Fruit fly (Drosophila melanogaster) whole organism, embryonic: ENCODE data around the gene Pxn.

Experiments
- Blimp-1 ChIP-seq: fragments of 200-800 bp; sonication (Bioruptor generic); optimal IDR thresholded peaks from 3 replicates; lab custom pipeline; 2018; ENCODE audit warnings: missing biosample characterization, missing genetic modification characterization, mild to moderate bottlenecking, moderate library complexity, missing genetic modification reagents
- CG10147 ChIP-seq: fragments of 200-800 bp; sonication (Bioruptor generic); optimal IDR thresholded peaks from 2 replicates; lab custom pipeline; 2019; ENCODE audit warnings: missing biosample characterization, mild to moderate bottlenecking, missing genetic modification characterization, moderate library complexity
- CG10267 ChIP-seq: fragments of 200-800 bp; sonication (Bioruptor generic); optimal IDR thresholded peaks from 2 replicates; lab custom pipeline; 2018; ENCODE audit warnings: missing biosample characterization, mild to moderate bottlenecking, missing genetic modification characterization, moderate library complexity
- CG10431 ChIP-seq: fragments of 200-800 bp; sonication (Bioruptor generic); optimal IDR thresholded peaks from 3 replicates; lab custom pipeline; 2018; ENCODE audit warnings: missing biosample characterization, mild to moderate bottlenecking, missing genetic modification characterization
- CG11398 ChIP-seq: fragments of 200-800 bp; sonication (Bioruptor generic); optimal IDR thresholded peaks from 2 replicates; lab custom pipeline; 2016; ENCODE audit warnings: missing biosample characterization, missing genetic modification characterization
- CG11560 ChIP-seq: fragments of 200-800 bp; sonication (Bioruptor generic); IDR thresholded peaks from 3 replicates; pipeline ENCODE4 v1.3.6; 2022; ENCODE audit warnings: missing biosample characterization, missing genetic modification characterization
- CG16863 ChIP-seq: fragments of 200-800 bp; sonication (Bioruptor generic); optimal IDR thresholded peaks from 3 replicates; lab custom pipeline; 2016; ENCODE audit warnings: missing biosample characterization, missing genetic modification characterization
- CG18599 ChIP-seq: fragments of 200-800 bp; sonication (Bioruptor generic); optimal IDR thresholded peaks from 3 replicates; lab custom pipeline; 2017; ENCODE audit warnings: missing biosample characterization, missing genetic modification characterization, mild to moderate bottlenecking, moderate library complexity, missing genetic modification reagents
- CG2116 ChIP-seq: fragments of 200-800 bp; sonication (Bioruptor generic); optimal IDR thresholded peaks from 3 replicates; lab custom pipeline; 2018; ENCODE audit warnings: missing biosample characterization, mild to moderate bottlenecking, missing genetic modification characterization
- CG2712 ChIP-seq: fragments of 200-800 bp; optimal IDR thresholded peaks from 3 replicates; lab custom pipeline; 2019; ENCODE audit warnings: missing biosample characterization, mild to moderate bottlenecking, missing genetic modification characterization, moderate library complexity
- CG31365 ChIP-seq: fragments of 200-800 bp; sonication (Bioruptor generic); optimal IDR thresholded peaks from 2 replicates; lab custom pipeline; 2018; ENCODE audit warnings: missing biosample characterization, mild to moderate bottlenecking, missing genetic modification characterization
- CG3726 ChIP-seq: fragments of 200-800 bp; sonication (Bioruptor generic); IDR thresholded peaks from 3 replicates; pipeline ENCODE4, ENCODE4 v1.3.6; 2022; ENCODE audit warnings: missing biosample characterization, missing genetic modification characterization
- CG4328 ChIP-seq: fragments of 200-800 bp; sonication (Bioruptor generic); optimal IDR thresholded peaks from 3 replicates; lab custom pipeline; 2017; ENCODE audit warnings: missing biosample characterization, missing genetic modification reagents, missing genetic modification characterization
- CG8359 ChIP-seq: fragments of 200-800 bp; sonication (Bioruptor generic); optimal IDR thresholded peaks from 2 replicates; lab custom pipeline; 2017; ENCODE audit warnings: missing biosample characterization, mild to moderate bottlenecking, missing genetic modification characterization, borderline replicate concordance
- CG9727 ChIP-seq: fragments of 200-800 bp; sonication (Bioruptor generic); optimal IDR thresholded peaks from 3 replicates; lab custom pipeline; 2017; ENCODE audit warnings: missing biosample characterization, mild to moderate bottlenecking, missing genetic modification characterization
- Dll ChIP-seq: fragments of 200-800 bp; sonication (Bioruptor generic); IDR thresholded peaks from 4 replicates; pipeline ENCODE4 v1.3.6; 2022; ENCODE audit warnings: missing biosample characterization, missing genetic modification characterization; ENCODE audit not compliant: partially characterized antibody
- Dp ChIP-seq: fragments of 200-800 bp; sonication (Bioruptor generic); optimal IDR thresholded peaks from 2 replicates; lab custom pipeline; 2018; ENCODE audit warnings: missing biosample characterization, mild to moderate bottlenecking, missing genetic modification characterization, moderate library complexity
- Eip74EF ChIP-seq, 2 experiments: fragments of 200-800 bp in 1 of 2; fragments of >200 bp in 1 of 2; sonication (Bioruptor generic) in 1 of 2; optimal IDR thresholded peaks; 2 replicates each; lab custom pipeline; 2017 to 2019; ENCODE audit warnings: missing biosample characterization in 2 of 2, missing genetic modification characterization in 2 of 2, mild to moderate bottlenecking in 1 of 2, moderate library complexity in 1 of 2
- Elba2 ChIP-seq: fragments of 200-800 bp; sonication (Bioruptor generic); optimal IDR thresholded peaks from 3 replicates; lab custom pipeline; 2016; ENCODE audit warnings: missing biosample characterization, missing genetic modification characterization
- MTF-1 ChIP-seq: fragments of 200-800 bp; sonication (Bioruptor generic); optimal IDR thresholded peaks from 2 replicates; lab custom pipeline; 2018; ENCODE audit warnings: missing biosample characterization, mild to moderate bottlenecking, missing genetic modification characterization, borderline replicate concordance
- NC2α ChIP-seq: fragments of 200-800 bp; sonication (Bioruptor generic); optimal IDR thresholded peaks from 2 replicates; lab custom pipeline; 2016; ENCODE audit warnings: missing biosample characterization, missing genetic modification characterization
- NfI ChIP-seq: fragments of 200-800 bp; sonication (Bioruptor generic); optimal IDR thresholded peaks from 3 replicates; lab custom pipeline; 2018; ENCODE audit warnings: missing biosample characterization, mild to moderate bottlenecking, missing genetic modification characterization, moderate library complexity
- Sox100B ChIP-seq: fragments of 200-800 bp; sonication (Bioruptor generic); optimal IDR thresholded peaks from 3 replicates; lab custom pipeline; 2018; ENCODE audit warnings: missing biosample characterization, mild to moderate bottlenecking, missing genetic modification characterization
- Sry-β ChIP-seq: fragments of 200-800 bp; sonication (Bioruptor generic); optimal IDR thresholded peaks from 2 replicates; lab custom pipeline; 2018; ENCODE audit warnings: missing biosample characterization, mild to moderate bottlenecking, missing genetic modification characterization, moderate library complexity
- Xbp1 ChIP-seq: fragments of 200-800 bp; sonication (Bioruptor generic); optimal IDR thresholded peaks from 3 replicates; lab custom pipeline; 2016; ENCODE audit warnings: missing biosample characterization, mild to moderate bottlenecking, missing genetic modification characterization
- bsh ChIP-seq, 2 experiments: fragments of 200-800 bp; sonication (Bioruptor generic); optimal IDR thresholded peaks; 2 replicates each; lab custom pipeline; 2017 to 2018; ENCODE audit warnings: mild to moderate bottlenecking in 2 of 2, missing biosample characterization in 2 of 2, missing genetic modification characterization in 2 of 2, moderate library complexity in 1 of 2
- chif ChIP-seq, 2 experiments: fragments of 200-800 bp; sonication (Bioruptor generic); optimal IDR thresholded peaks; 3 replicates each; lab custom pipeline; 2016; ENCODE audit warnings: missing biosample characterization in 2 of 2, missing genetic modification characterization in 2 of 2
- crc ChIP-seq: fragments of 200-800 bp; sonication (Bioruptor generic); optimal IDR thresholded peaks from 2 replicates; lab custom pipeline; 2016; ENCODE audit warnings: missing biosample characterization, missing genetic modification characterization
- dati ChIP-seq: fragments of 200-800 bp; sonication (Bioruptor generic); IDR thresholded peaks from 2 replicates; pipeline ENCODE4 v1.3.6; 2022; ENCODE audit warnings: missing biosample characterization, missing genetic modification characterization
- ewg ChIP-seq: fragments of 200-800 bp; sonication (Bioruptor generic); optimal IDR thresholded peaks from 3 replicates; lab custom pipeline; 2017; ENCODE audit warnings: mild to moderate bottlenecking, missing biosample characterization, missing genetic modification reagents, missing genetic modification characterization
- exex ChIP-seq: fragments of 200-800 bp; sonication (Bioruptor generic); optimal IDR thresholded peaks from 4 replicates; lab custom pipeline; 2018; ENCODE audit warnings: missing biosample characterization, mild to moderate bottlenecking, missing genetic modification characterization, moderate library complexity
- fd64A ChIP-seq: fragments of 200-800 bp; sonication (Bioruptor generic); optimal IDR thresholded peaks from 3 replicates; lab custom pipeline; 2018; ENCODE audit warnings: missing biosample characterization, mild to moderate bottlenecking, missing genetic modification characterization
- gcm2 ChIP-seq: fragments of 200-800 bp; sonication (Bioruptor generic); optimal IDR thresholded peaks from 2 replicates; lab custom pipeline; 2016; ENCODE audit warnings: missing biosample characterization, missing genetic modification characterization
- ham ChIP-seq: fragments of 200-800 bp; sonication (Bioruptor generic); IDR thresholded peaks from 2 replicates; pipeline ENCODE4 v1.3.6; 2022; ENCODE audit warnings: missing biosample characterization, missing genetic modification characterization
- jigr1 ChIP-seq: fragments of 200-800 bp; sonication (Bioruptor generic); IDR thresholded peaks from 3 replicates; pipeline ENCODE4 v1.3.6; 2022; ENCODE audit warnings: missing biosample characterization, missing genetic modification characterization
- pan ChIP-seq, 4 experiments: fragments of >200 bp in 3 of 4; fragments of 200-800 bp in 1 of 4; sonication (Bioruptor generic) in 1 of 4; optimal IDR thresholded peaks in 3 of 4; IDR thresholded peaks in 1 of 4; 2 replicates each; pipeline versions ENCODE4 v1.3.6 to Lab custom; 2017 to 2022; ENCODE audit warnings: missing biosample characterization in 2 of 4, missing genetic modification characterization in 2 of 4, mixed read lengths in 1 of 4
- peb ChIP-seq: fragments of 200-800 bp; sonication (Bioruptor generic); IDR thresholded peaks from 2 replicates; pipeline ENCODE4 v1.3.6; 2022; ENCODE audit warnings: missing biosample characterization, missing genetic modification characterization
- pita ChIP-seq: fragments of 200-800 bp; sonication (Bioruptor generic); optimal IDR thresholded peaks from 2 replicates; lab custom pipeline; 2017; ENCODE audit warnings: missing biosample characterization, mild to moderate bottlenecking, missing genetic modification characterization
- prd ChIP-seq, 3 experiments: fragments of >200 bp in 2 of 3; fragments of 200-800 bp in 1 of 3; sonication (Bioruptor generic) in 1 of 3; optimal IDR thresholded peaks in 2 of 3; IDR thresholded peaks in 1 of 3; 2 replicates in 2 of 3; 3 replicates in 1 of 3; pipeline versions ENCODE4 v1.3.6 to Lab custom; 2017 to 2022; ENCODE audit warnings: missing biosample characterization in 1 of 3, missing genetic modification characterization in 1 of 3
- row ChIP-seq: fragments of 200-800 bp; sonication (Bioruptor generic); IDR thresholded peaks from 3 replicates; pipeline ENCODE4 v1.3.6; 2022; ENCODE audit warnings: missing biosample characterization, missing genetic modification characterization
- sens-2 ChIP-seq: fragments of 200-800 bp; sonication (Bioruptor generic); IDR thresholded peaks from 2 replicates; pipeline ENCODE4 v1.3.6; 2022; ENCODE audit warnings: missing biosample characterization, missing genetic modification characterization
- sisA ChIP-seq: fragments of 200-800 bp; sonication (Bioruptor generic); IDR thresholded peaks from 2 replicates; pipeline ENCODE4 v1.3.6; 2022; ENCODE audit warnings: missing biosample characterization, missing genetic modification characterization
- sna ChIP-seq: fragments of 200-800 bp; sonication (Bioruptor generic); IDR thresholded peaks from 2 replicates; pipeline ENCODE4 v1.3.6; 2022; ENCODE audit warnings: missing biosample characterization, missing genetic modification characterization; ENCODE audit not compliant: partially characterized antibody
- vnd ChIP-seq: fragments of 200-800 bp; sonication (Bioruptor generic); IDR thresholded peaks from 3 replicates; pipeline ENCODE4 v1.3.6; 2022; ENCODE audit warnings: missing biosample characterization, missing genetic modification characterization; ENCODE audit not compliant: partially characterized antibody
- vvl ChIP-seq: fragments of 200-800 bp; sonication (Bioruptor generic); IDR thresholded peaks from 2 replicates; pipeline ENCODE4 v1.3.6; 2022; ENCODE audit warnings: missing biosample characterization, missing genetic modification characterization
- wor ChIP-seq: fragments of 200-800 bp; sonication (Bioruptor generic); IDR thresholded peaks from 2 replicates; pipeline ENCODE4 v1.3.6; 2022; ENCODE audit warnings: missing biosample characterization, missing genetic modification characterization
- yki ChIP-seq: fragments of >200 bp; optimal IDR thresholded peaks from 3 replicates; lab custom pipeline; 2018
- zf30C ChIP-seq: fragments of 200-800 bp; sonication (Bioruptor generic); optimal IDR thresholded peaks from 3 replicates; lab custom pipeline; 2018; ENCODE audit warnings: missing biosample characterization, mild to moderate bottlenecking, missing genetic modification characterization

Pxn gene

dm6 chr3L:2581343-2581825 lies 48.5 kb downstream of the Pxn start (continued):
- TF ChIP-seq CG10267 (tag; lab: Kevin White, UChicago) = peak; percentile 82
- TF ChIP-seq fd64A (GFP tag; lab: Kevin White, UChicago) = peak; percentile 66
- peak; percentile 1 for TF ChIP-seq CG11398 (GFP tag; lab: Kevin White, UChicago)
- peak; percentile 61 for TF ChIP-seq crc (GFP tag; lab: Kevin White, UChicago)
- peak; percentile 47 for TF ChIP-seq exex (tag; lab: Kevin White, UChicago)
- peak; percentile 91 for TF ChIP-seq Blimp-1 (GFP tag; lab: Kevin White, UChicago)
- TF ChIP-seq CG4328 (GFP tag; lab: Kevin White, UChicago) = peak; percentile 45
- TF ChIP-seq ham (GFP tag; lab: Robert Waterston, UW) = peak; percentile 59; the same call in 1 of the 2 replicates
- peak; percentile 84 for TF ChIP-seq NfI (GFP tag; lab: Kevin White, UChicago)
- TF ChIP-seq vvl (GFP tag; lab: Robert Waterston, UW) = peak; percentile 90
- peak; percentile 67 for TF ChIP-seq Sox100B (GFP tag; lab: Kevin White, UChicago)
- TF ChIP-seq peb (GFP tag; lab: Robert Waterston, UW) = peak; percentile 49; the same call in 1 of the 2 replicates
- peak; percentile 84 for TF ChIP-seq wor (GFP tag; lab: Robert Waterston, UW)
- peak; percentile 37 for TF ChIP-seq gcm2
- peak; percentile 60 to 78 for TF ChIP-seq chif (GFP tag; optimal IDR thresholded peaks at IDR 0.05; lab: Kevin White, UChicago)
- TF ChIP-seq zf30C (GFP tag; lab: Kevin White, UChicago) = peak; percentile 88
- TF ChIP-seq MTF-1 (GFP tag; lab: Kevin White, UChicago) = peak; percentile 70
- peak; percentile 88 for TF ChIP-seq CG2712 (tag; lab: Kevin White, UChicago)
- no peak for TF ChIP-seq prd (optimal IDR thresholded peaks at IDR 0.05; lab: Kevin White, UChicago)
- peak; percentile 90 for TF ChIP-seq prd (GFP tag; IDR thresholded peaks at IDR 0.05; lab: Robert Waterston, UW)
- no peak for TF ChIP-seq Dp (GFP tag; lab: Kevin White, UChicago)
- no peak for TF ChIP-seq Dll (GFP tag; lab: Robert Waterston, UW)
- TF ChIP-seq CG16863 = peak; percentile 68
- TF ChIP-seq sna (GFP tag; lab: Robert Waterston, UW) = no peak
- peak; percentile 0 for TF ChIP-seq Sry-β (GFP tag; lab: Kevin White, UChicago)
- peak; percentile 28; the same call in 1 of the 3 replicates for TF ChIP-seq CG11560 (tag; lab: Robert Waterston, UW)
- TF ChIP-seq Eip74EF (GFP tag; optimal IDR thresholded peaks at IDR 0.05; lab: Kevin White, UChicago) = peak in 1 of 2 experiments; percentile 73
- peak; percentile 93 for TF ChIP-seq row (GFP tag; lab: Robert Waterston, UW)
- peak; percentile 92 for TF ChIP-seq CG9727 (GFP tag; lab: Kevin White, UChicago)
- peak; percentile 90 for TF ChIP-seq CG18599 (GFP tag; lab: Kevin White, UChicago)
- TF ChIP-seq ewg (GFP tag; lab: Kevin White, UChicago) = peak; percentile 75
- TF ChIP-seq CG2116 = peak; percentile 36
- no peak for TF ChIP-seq vnd (GFP tag; lab: Robert Waterston, UW)
- peak; percentile 77 for TF ChIP-seq CG10147 (GFP tag; lab: Kevin White, UChicago)
- TF ChIP-seq CG10431 (GFP tag; lab: Kevin White, UChicago) = peak; percentile 74
- TF ChIP-seq pan (optimal IDR thresholded peaks at IDR 0.05; lab: Kevin White, UChicago) = no peak
- TF ChIP-seq pan (GFP tag; optimal IDR thresholded peaks at IDR 0.05 in 1 of 2, IDR thresholded peaks at IDR 0.05 in 1 of 2) = peak in 1 of 2 experiments; percentile 84
- TF ChIP-seq bsh (GFP tag; optimal IDR thresholded peaks at IDR 0.05; lab: Kevin White, UChicago) = peak; percentile 20 to 94
- TF ChIP-seq sens-2 (GFP tag; lab: Robert Waterston, UW) = peak; percentile 86
- no peak for TF ChIP-seq jigr1 (GFP tag; lab: Robert Waterston, UW)
- no peak for TF ChIP-seq pita (GFP tag; lab: Kevin White, UChicago)
- TF ChIP-seq CG8359 (GFP tag; lab: Kevin White, UChicago) = peak; percentile 72
- TF ChIP-seq yki (lab: Kevin White, UChicago) = no peak
- TF ChIP-seq CG31365 (tag; lab: Kevin White, UChicago) = peak; percentile 72
- TF ChIP-seq dati (GFP tag; lab: Robert Waterston, UW) = peak; percentile 60
- peak; percentile 87 for TF ChIP-seq sisA (GFP tag; lab: Robert Waterston, UW)
- no peak for TF ChIP-seq Elba2
- TF ChIP-seq Xbp1 (GFP tag; lab: Kevin White, UChicago) = peak; percentile 81
- peak; percentile 84 for TF ChIP-seq CG3726 (GFP tag; lab: Robert Waterston, UW)
- TF ChIP-seq NC2α (GFP tag; lab: Kevin White, UChicago) = peak; percentile 41
